Worm (Caenorhabditis elegans) whole organism, dauer: ENCODE data around the gene spp-4.
"Not testable (repeated sequence)": the region's sequence is repeated elsewhere in the genome, so short reads cannot be mapped to it uniquely, and the experiment has no call there.

Source experiments
- unc-62 ChIP-seq: sonication (generic microtip); optimal IDR thresholded peaks from 2 replicates; lab custom pipeline; 2017; ENCODE audit warnings: missing biosample characterization, missing genetic modification reagents, missing genetic modification characterization

The spp-4 gene

ce11 chrX:7318639-7319038 is at the start of gene spp-4:
Gene spp-4 (minus strand): TSS chrX:7318756.
- TF ChIP-seq unc-62 (GFP tag; lab: Kevin White, UChicago), result no peak

DNA sequence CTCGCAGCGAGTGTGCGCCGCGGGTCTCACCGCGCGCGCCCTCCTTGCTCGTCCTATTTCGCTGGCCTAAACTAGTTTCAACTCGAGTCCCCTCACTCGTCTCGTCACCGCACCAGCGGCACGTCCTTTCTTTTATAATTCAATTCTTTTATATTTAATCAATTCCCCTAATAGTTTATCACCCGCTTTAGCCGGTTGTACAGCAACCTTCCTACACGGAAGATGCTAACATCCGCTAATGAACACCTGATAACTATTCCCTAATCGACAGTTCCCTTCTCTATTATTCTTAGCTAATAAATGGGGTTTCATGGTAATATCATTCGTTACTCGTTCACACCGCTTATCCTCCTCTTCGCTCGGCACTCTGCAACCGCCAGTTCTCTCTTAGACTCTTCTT is 46.7 kb upstream of the spp-4 start, which contains the start of gene C56G3.2:
C56G3.2 (plus strand) TSS at position 301 of the 400 bp plus-strand sequence.
- not testable (repeated sequence) for TF ChIP-seq unc-62 (GFP tag; lab: Kevin White, UChicago)

DNA sequence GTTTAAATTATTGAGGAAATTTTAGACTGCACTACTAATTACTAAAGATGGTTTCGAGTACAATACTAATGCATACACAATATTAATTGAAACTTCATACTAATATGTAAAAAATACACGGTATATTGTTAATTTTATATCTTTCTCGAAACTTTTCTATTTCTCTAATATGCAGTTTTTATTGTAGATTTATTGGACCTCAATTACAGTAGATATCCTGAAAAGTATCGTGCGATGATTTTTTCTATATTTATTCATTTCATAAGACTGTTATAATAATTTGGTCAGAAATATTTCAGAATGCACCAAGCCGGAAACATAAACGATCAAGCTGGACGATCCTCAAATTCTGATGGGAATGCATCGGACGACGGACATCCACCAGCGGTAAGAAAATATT is 25.2 kb upstream of the spp-4 start, which contains the start of gene C07D8.5:
C07D8.5 (plus strand) TSS at position 301 of the 400 bp plus-strand sequence.
- no peak for TF ChIP-seq unc-62 (GFP tag; lab: Kevin White, UChicago)

ce11 chrX:7343218-7343617 is 24.7 kb upstream of the spp-4 start:
- TF ChIP-seq unc-62 (GFP tag; lab: Kevin White, UChicago), result no peak

DNA sequence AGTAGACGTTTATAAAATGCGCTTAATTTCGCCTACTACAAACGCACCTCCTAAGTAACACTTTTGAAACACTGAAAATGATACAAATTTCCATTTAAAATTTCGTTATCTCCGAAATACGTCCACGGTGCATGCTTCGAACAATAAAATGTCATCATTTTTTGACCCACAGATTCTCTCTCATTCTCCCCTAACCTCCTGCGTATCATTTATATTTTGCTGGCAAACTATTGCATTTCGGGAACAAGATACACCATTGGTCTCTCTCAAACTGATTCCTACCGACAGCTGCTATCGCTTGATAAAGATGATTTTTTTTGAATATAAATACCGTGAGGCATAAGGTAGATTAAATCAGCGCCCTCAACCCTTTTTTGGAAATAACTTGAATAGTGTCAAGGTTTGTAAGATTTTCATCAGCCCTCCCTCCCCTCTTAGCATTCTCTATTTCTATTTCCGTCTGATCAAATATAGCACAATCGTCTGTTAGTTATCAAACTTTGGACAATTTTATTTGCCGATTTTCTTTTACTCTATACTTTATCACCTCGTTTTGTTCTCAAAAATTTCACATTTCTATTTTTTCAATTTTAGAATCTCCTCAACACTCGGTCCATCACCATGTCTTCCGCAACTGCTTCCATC is 22.5 kb upstream of the spp-4 start, which contains the start of gene C07D8.6:
C07D8.6 (plus strand) TSS at position 595 of the 645 bp plus-strand sequence.
- no peak for TF ChIP-seq unc-62 (GFP tag; lab: Kevin White, UChicago)

DNA sequence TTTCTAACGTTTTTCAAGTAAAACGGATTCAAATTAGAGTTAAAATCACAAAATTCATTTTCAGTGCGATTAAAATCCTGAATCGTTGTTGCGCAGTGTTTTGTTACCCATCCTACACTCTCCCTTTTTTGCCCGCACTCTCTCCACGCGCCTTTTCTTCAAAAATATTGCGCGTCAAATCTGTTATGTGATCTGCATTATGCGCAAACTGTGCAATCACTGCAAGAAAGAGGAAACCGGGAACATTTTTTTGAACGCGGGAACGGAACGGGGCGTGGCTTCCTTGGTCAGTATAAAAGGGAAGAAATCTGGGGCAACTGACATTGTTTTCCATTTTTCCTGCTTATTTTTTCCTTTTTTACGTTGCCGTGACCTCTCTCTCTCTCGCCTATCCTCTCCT is 21.8 kb upstream of the spp-4 start:
- TF ChIP-seq unc-62 (GFP tag; lab: Kevin White, UChicago), result no peak

- no peak for TF ChIP-seq unc-62 (GFP tag; lab: Kevin White, UChicago)
Observed at ce11 chrX:7334302-7334724, 15.8 kb upstream of the spp-4 start, which contains the start of gene epg-7. Gene epg-7 (plus strand): TSS chrX:7334714.

- TF ChIP-seq unc-62 (GFP tag; lab: Kevin White, UChicago), result no peak
Observed at ce11 chrX:7330685-7331196, 12.2 kb upstream of the spp-4 start, which contains the start of gene ttr-30. Gene ttr-30 (plus strand): TSS chrX:7330949.

DNA sequence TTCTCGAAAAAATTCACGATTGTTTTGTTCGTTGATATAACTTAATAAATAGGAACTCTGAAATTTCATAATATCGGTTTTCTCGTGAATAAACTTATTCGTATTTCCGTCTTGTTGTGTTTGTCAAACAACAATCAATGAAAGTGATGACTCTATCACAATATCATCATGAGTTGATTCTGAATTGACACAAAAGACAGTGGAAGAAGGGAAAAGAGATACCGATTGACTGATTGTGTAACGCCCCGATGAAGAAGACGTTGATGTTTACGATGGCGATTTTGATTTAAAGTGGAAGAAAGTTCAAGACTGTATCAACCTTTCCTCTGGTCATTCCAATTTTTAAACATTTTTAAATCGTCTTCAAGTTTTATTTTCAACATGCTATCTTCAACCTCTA is 11.0 kb upstream of the spp-4 start, which contains the start of gene ttr-59:
ttr-59 (plus strand) TSS at position 218 of the 400 bp plus-strand sequence.
- TF ChIP-seq unc-62 (GFP tag; lab: Kevin White, UChicago), result no peak

DNA sequence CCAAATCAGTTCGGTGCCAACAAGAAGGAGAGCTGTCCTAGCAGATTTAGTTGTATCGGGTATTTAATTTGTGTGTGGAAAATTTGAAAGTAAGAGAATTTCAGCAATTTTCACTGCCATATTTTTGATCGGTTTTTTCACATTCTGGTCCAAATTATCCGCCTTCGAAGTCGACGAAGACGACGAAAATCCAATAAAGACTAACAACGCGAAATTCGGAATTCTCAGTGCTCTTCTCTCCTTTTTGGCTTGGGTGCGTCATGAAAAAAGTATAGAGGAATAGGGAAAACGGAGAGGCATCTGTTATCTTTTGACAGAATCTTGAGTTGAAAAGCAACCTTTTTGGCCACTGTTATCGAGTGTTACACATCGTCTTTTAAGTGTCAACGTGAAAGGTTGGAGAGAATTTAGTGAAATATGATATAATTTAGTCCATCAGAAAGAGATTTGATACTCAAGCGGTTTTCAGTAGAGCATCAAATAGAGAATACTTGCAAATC is 9.6 kb upstream of the spp-4 start:
- no peak for TF ChIP-seq unc-62 (GFP tag; lab: Kevin White, UChicago)

- no peak for TF ChIP-seq unc-62 (GFP tag; lab: Kevin White, UChicago)
Observed at ce11 chrX:7326967-7327651, 8.6 kb upstream of the spp-4 start, which contains the start of gene sng-1. Gene sng-1 (plus strand): TSS chrX:7327601.

- TF ChIP-seq unc-62 (GFP tag; lab: Kevin White, UChicago), result no peak
Observed at ce11 chrX:7323604-7324003, 5.0 kb upstream of the spp-4 start.

DNA sequence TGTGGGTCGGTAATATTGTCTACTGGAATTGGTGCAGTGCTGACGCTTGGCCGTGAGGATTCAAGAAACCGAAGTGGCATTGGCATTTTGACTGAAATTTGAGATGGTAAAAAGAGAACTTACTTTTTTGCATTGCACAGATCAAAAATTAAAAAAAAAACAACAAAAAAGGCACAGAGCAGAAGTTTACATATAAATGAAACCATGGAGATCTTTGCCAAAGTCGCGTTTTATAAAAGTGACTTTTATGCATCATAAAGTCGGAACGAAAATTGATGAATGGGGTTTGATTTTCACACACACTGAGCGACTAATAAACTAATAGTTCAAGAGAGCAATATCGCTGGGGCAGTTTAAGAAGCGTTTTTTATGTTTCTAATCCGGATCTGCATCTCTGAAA is 3.8 kb upstream of the spp-4 start, which contains the start of gene T08A9.13:
T08A9.13 (minus strand) TSS at position 101 of the 400 bp plus-strand sequence.
- no peak for TF ChIP-seq unc-62 (GFP tag; lab: Kevin White, UChicago)

DNA sequence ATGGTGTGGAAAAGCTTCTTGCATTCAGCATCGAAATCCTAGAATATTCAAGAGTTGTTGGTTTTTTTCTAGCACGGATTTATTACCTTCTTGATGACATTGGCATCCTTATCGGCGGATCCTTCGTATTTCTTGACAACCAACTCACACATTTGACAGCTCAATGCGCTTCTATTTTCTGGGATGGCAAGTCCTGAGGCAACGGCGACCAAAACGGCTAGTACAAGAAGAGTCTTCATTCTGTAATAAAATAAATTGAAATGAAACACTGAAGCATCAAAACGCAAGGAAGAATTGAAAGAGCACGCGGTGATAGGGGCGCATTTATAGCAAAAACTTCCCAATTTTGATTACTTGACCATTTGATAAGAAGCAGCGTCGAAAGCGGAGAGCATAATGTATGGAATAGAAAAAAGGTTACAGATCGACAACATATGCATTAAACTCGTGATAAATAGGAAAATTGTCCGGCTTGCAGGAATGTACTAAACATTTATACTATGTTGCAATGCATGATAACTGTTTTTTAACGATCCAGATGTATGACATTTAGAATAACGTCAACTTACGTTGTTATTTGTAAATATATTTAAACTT is 1.7 kb upstream of the spp-4 start, which contains the start of gene spp-5:
spp-5 (minus strand) TSS at position 240 of the 597 bp plus-strand sequence.
- no peak for TF ChIP-seq unc-62 (GFP tag; lab: Kevin White, UChicago)
